Worm (Caenorhabditis elegans): ENCODE results near the gene erl-1.

DNA sequence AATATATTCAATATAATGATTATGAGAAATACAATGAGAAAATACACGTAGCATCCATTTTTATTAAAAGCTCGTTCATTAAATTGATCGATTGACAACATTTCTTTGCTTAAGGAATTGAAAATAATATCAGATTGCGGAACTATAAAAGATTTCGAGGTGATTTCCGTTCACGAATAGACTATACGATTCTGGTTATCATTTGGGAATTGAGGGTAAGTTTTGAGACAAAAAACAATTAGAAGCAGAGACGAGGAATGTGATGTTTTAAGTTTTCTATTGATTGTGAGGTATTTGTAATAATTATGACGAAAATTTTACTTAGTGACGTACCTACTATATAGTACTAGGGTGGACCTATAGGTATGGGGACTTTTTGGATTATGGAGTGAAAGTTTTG, 48.9 kb upstream of the erl-1 start, which contains the start of gene sre-19:
- TF ChIP-seq nhr-77 (tag; optimal IDR thresholded peaks at IDR 0.05) (no peak), nhr-12 (tag; optimal IDR thresholded peaks at IDR 0.05) (no peak)

Data from whole organism, L3 larva.